Worm (Caenorhabditis elegans): Measurements from ENCODE around the gene cpsf-1.

cpsf-1 gene

ce11 chrIV:1979782-1980181 is 53.0 kb downstream of the cpsf-1 start, which contains the start of gene Y76B12C.8:
Gene Y76B12C.8, plus strand, starts transcription at chrIV:1979988.
- TF ChIP-seq sea-2 (GFP tag; optimal IDR thresholded peaks at IDR 0.05), result no peak

DNA sequence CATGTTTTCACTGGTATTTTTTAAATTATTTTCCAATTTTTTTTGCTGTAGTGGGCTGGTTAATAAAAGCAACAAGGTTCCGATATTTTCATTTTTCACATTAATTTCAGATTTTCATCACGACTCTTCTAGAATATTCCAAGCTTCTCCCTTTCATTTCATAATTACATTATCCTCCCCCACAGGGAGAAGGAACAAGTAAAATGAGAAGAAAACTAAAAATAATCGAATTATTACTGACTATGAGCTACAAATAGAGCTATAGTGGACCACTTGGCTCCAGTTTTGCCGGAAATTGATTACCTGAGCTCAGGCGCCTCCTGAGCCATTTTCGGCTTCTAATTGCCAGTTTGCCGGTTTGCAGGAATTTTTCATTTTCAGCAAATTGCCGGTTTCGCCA is 57.2 kb downstream of the cpsf-1 start:
- TF ChIP-seq egl-5 (tag; optimal IDR thresholded peaks at IDR 0.05) (no peak), eor-1 (tag; optimal IDR thresholded peaks at IDR 0.05) (no peak), nhr-77 (tag; optimal IDR thresholded peaks at IDR 0.05) (no peak), nhr-28 (tag; optimal IDR thresholded peaks at IDR 0.05) (no peak), nhr-25 (tag; optimal IDR thresholded peaks at IDR 0.05) (no peak), fos-1 (tag; optimal IDR thresholded peaks at IDR 0.05) (no peak), pqm-1 (tag; optimal IDR thresholded peaks at IDR 0.05) (no peak)

ce11 chrIV:1973372-1973771 is 59.4 kb downstream of the cpsf-1 start, which contains the start of gene Y76B12C.3:
Gene Y76B12C.3, plus strand, starts transcription at chrIV:1973705.
- peak; percentile 22 for TF ChIP-seq pha-4 (tag; optimal IDR thresholded peaks at IDR 0.05)
- TF ChIP-seq lin-15B (tag; optimal IDR thresholded peaks at IDR 0.05), result peak; percentile 39
- TF ChIP-seq nhr-25 (tag; optimal IDR thresholded peaks at IDR 0.05), result no peak
- TF ChIP-seq nfya-1 (tag; optimal IDR thresholded peaks at IDR 0.05; ENCODE audit: insufficient read depth), result peak; percentile 8
- peak; percentile 26 for TF ChIP-seq hmg-11 (tag; optimal IDR thresholded peaks at IDR 0.05)
- no peak for TF ChIP-seq unc-39 (tag; optimal IDR thresholded peaks at IDR 0.05)

DNA sequence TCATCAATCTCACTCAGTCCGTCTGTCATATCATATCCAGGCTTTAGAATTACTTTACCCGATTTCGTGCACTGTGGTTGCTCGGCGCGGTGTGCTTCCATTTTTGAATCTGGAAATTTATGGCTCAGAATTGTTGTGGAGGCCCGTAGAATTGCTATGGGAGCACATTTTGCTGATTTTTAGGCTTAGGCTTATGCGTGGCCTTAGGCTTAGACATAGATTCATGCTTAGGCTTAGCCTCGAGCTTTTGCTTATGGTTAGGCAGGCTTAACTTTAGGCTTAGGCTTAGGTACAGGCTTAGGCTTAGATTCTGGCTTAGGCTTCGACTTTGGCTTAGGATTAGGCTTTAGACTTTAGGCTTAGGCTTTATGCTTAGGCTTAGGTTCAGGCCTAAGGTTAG is 60.5 kb downstream of the cpsf-1 start, which contains the start of gene Y76B12C.4:
Gene Y76B12C.4 (minus strand): TSS at position 101 of the 400 bp plus-strand sequence.
- no peak for TF ChIP-seq eor-1 (tag; optimal IDR thresholded peaks at IDR 0.05)
- TF ChIP-seq egl-27 (tag; optimal IDR thresholded peaks at IDR 0.05), result no peak
- no peak for TF ChIP-seq skn-1 (tag; optimal IDR thresholded peaks at IDR 0.05)
- no peak for TF ChIP-seq mml-1 (tag; optimal IDR thresholded peaks at IDR 0.05)
- TF ChIP-seq nhr-43 (tag; optimal IDR thresholded peaks at IDR 0.05; ENCODE audit: poor library complexity, severe bottlenecking), result no peak
- no peak for TF ChIP-seq ZK546.5 (tag; optimal IDR thresholded peaks at IDR 0.05)
- TF ChIP-seq ama-1 (optimal IDR thresholded peaks at IDR 0.05), result no peak
- TF ChIP-seq jun-1 (tag; optimal IDR thresholded peaks at IDR 0.05), result no peak

ce11 chrIV:1971078-1971477 is 61.7 kb downstream of the cpsf-1 start:
- no peak for TF ChIP-seq elt-2 (tag; optimal IDR thresholded peaks at IDR 0.05)
- peak; percentile 76 for TF ChIP-seq ceh-28 (tag; optimal IDR thresholded peaks at IDR 0.05)

DNA sequence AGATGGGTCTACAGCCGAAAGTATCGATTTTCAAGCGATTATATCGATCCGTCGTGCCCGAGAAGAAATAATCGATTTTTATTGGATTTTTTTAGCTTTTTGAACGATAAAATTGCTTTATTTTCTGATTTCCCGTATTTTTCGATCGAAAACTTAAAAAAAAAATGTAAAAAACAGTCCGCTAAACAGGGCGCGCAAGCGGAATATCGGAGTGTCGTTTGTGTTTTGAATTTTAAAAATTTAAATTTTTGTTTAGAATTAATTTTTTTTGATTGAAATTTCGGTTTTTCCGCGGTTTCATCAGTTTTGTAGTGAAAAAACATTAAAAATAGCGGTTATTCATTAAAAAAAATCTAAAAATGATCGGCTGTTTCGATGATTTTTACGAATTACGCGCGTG is 62.6 kb downstream of the cpsf-1 start:
- TF ChIP-seq pqm-1 (tag; optimal IDR thresholded peaks at IDR 0.05), result no peak
- TF ChIP-seq nhr-67 (tag; optimal IDR thresholded peaks at IDR 0.05), result no peak
- TF ChIP-seq elt-1 (tag; optimal IDR thresholded peaks at IDR 0.05), result no peak
- no peak for TF ChIP-seq fos-1 (tag; optimal IDR thresholded peaks at IDR 0.05)
- no peak for TF ChIP-seq unc-39 (tag; optimal IDR thresholded peaks at IDR 0.05)
- TF ChIP-seq aly-2 (tag; optimal IDR thresholded peaks at IDR 0.05), result no peak
- TF ChIP-seq fkh-2 (tag; optimal IDR thresholded peaks at IDR 0.05), result no peak
- no peak for TF ChIP-seq skn-1 (tag; optimal IDR thresholded peaks at IDR 0.05)
- TF ChIP-seq egl-27 (tag; optimal IDR thresholded peaks at IDR 0.05), result no peak

DNA sequence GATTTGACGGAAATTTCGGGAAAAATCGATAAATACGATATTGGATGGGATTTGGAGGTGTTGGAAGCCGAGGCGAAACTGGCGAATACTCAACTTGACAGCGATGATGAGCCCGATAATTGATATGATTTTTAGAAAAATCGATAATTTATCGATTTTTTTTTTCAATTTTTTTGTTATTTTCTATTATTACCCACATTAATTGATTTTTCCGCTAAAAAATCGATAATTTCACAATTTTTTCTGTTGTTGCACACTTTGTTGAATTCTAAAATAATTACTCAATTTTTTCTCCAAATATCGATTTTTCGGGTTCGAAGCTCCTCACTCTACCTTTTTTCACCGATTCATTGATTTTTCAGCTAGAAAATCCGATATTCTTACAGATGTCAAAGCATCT is 63.4 kb downstream of the cpsf-1 start, which contains the start of gene Y48A5A.3:
Gene Y48A5A.3 (plus strand): TSS at position 385 of the 400 bp plus-strand sequence.
- TF ChIP-seq jun-1 (tag; optimal IDR thresholded peaks at IDR 0.05) (no peak), ceh-28 (tag; optimal IDR thresholded peaks at IDR 0.05) (peak; percentile 90), nhr-43 (tag; optimal IDR thresholded peaks at IDR 0.05; ENCODE audit: poor library complexity, severe bottlenecking) (no peak), elt-2 (tag; optimal IDR thresholded peaks at IDR 0.05) (no peak), elt-3 (tag; optimal IDR thresholded peaks at IDR 0.05) (no peak), nhr-67 (tag; optimal IDR thresholded peaks at IDR 0.05) (no peak), nhr-77 (tag; optimal IDR thresholded peaks at IDR 0.05) (no peak), tbx-2 (tag; optimal IDR thresholded peaks at IDR 0.05) (no peak)

DNA sequence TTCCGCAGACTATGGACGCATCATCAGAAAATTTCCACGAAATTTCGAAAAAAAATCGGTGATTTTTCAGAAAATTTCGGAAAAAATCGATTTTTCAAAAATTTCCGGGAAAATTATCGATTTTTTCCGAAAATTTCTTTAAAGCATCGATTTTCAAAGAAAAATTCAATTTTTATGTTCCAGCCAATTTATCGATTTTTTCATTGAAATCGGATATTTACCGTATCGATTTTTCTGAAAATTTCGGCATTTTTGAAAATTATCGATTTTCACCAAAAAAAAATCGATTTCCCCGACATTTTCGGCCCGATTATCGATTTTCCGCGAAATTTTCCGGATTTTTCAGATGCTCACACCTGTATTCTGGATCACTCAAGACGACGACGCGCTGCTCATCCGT is 67.7 kb downstream of the cpsf-1 start, which contains the start of gene Y48A5A.1:
Gene Y48A5A.1 (plus strand): TSS at position 347 of the 400 bp plus-strand sequence.
- peak; percentile 93 for TF ChIP-seq ceh-28 (tag; optimal IDR thresholded peaks at IDR 0.05)
- no peak for TF ChIP-seq aly-2 (tag; optimal IDR thresholded peaks at IDR 0.05)

All from whole organism, L3 larva.